Worm (Caenorhabditis elegans) whole organism, young adult: ENCODE data around the gene dgk-2.

Experiments used
- B0261.1 ChIP-seq: sonication (generic microtip); optimal IDR thresholded peaks from 2 replicates; lab custom pipeline; 2016; ENCODE audit warnings: mild to moderate bottlenecking, missing genetic modification characterization, moderate library complexity, missing compliant biosample characterization
- C06A6.2 ChIP-seq: fragments of 200-800 bp; sonication (Bioruptor generic); conservative IDR thresholded peaks from 2 replicates; pipeline ENCODE4 v1.3.6; 2022; ENCODE audit warnings: missing genetic modification characterization, missing compliant biosample characterization
- D2030.7 ChIP-seq: fragments of 200-800 bp; sonication (Bioruptor generic); IDR thresholded peaks from 2 replicates; pipeline ENCODE4 v1.3.6; 2022; ENCODE audit warnings: missing genetic modification reagents, missing genetic modification characterization, missing compliant biosample characterization
- F37B4.10 ChIP-seq: fragments of 200-800 bp; sonication (Bioruptor generic); IDR thresholded peaks from 2 replicates; pipeline ENCODE4 v1.3.6; 2022; ENCODE audit warnings: missing genetic modification characterization, missing compliant biosample characterization
- F49E8.2 ChIP-seq: sonication (generic microtip); optimal IDR thresholded peaks from 3 replicates; lab custom pipeline; 2017; ENCODE audit warnings: missing genetic modification characterization, mild to moderate bottlenecking, missing compliant biosample characterization, antibody characterized with exemption, moderate library complexity; ENCODE audit not compliant: insufficient read depth
- F52B5.7 ChIP-seq: sonication (generic microtip); optimal IDR thresholded peaks from 2 replicates; lab custom pipeline; 2016; ENCODE audit warnings: mild to moderate bottlenecking, missing genetic modification characterization, missing compliant biosample characterization
- F57A8.1 ChIP-seq: fragments of 200-800 bp; sonication (Bioruptor generic); optimal IDR thresholded peaks from 2 replicates; lab custom pipeline; 2018; ENCODE audit warnings: mild to moderate bottlenecking, missing genetic modification characterization, moderate library complexity, missing compliant biosample characterization
- K12H6.12 ChIP-seq: fragments of 200-800 bp; sonication (Bioruptor generic); optimal IDR thresholded peaks from 2 replicates; lab custom pipeline; 2018; ENCODE audit warnings: mild to moderate bottlenecking, missing genetic modification characterization, missing compliant biosample characterization
- Y53F4B.3 ChIP-seq: fragments of 200-800 bp; sonication (Bioruptor generic); IDR thresholded peaks from 2 replicates; pipeline ENCODE4 v1.3.6; 2022; ENCODE audit warnings: missing genetic modification reagents, missing genetic modification characterization, missing compliant biosample characterization
- Y53G8AR.9 ChIP-seq: fragments of 200-800 bp; sonication (Bioruptor generic); conservative IDR thresholded peaks from 2 replicates; pipeline ENCODE4 v1.3.6; 2022; ENCODE audit warnings: missing genetic modification reagents, missing genetic modification characterization, missing compliant biosample characterization
- ZK185.1 ChIP-seq: sonication (generic microtip); optimal IDR thresholded peaks from 2 replicates; lab custom pipeline; 2016; ENCODE audit warnings: mild to moderate bottlenecking, missing genetic modification characterization, missing compliant biosample characterization; ENCODE audit not compliant: poor library complexity, severe bottlenecking
- akir-1 ChIP-seq: fragments of 200-800 bp; sonication (Bioruptor generic); optimal IDR thresholded peaks from 2 replicates; lab custom pipeline; 2018; ENCODE audit warnings: mild to moderate bottlenecking, missing genetic modification characterization, moderate library complexity, missing compliant biosample characterization
- aptf-2 ChIP-seq: fragments of 200-800 bp; sonication (Bioruptor generic); conservative IDR thresholded peaks from 2 replicates; pipeline ENCODE4 v1.3.6; 2022; ENCODE audit warnings: missing genetic modification reagents, missing genetic modification characterization, missing compliant biosample characterization
- attf-6 ChIP-seq: fragments of 200-800 bp; sonication (Bioruptor generic); IDR thresholded peaks from 2 replicates; pipeline ENCODE4 v1.3.6; 2022; ENCODE audit warnings: missing genetic modification reagents, missing genetic modification characterization, missing compliant biosample characterization
- bed-2 ChIP-seq: fragments of 200-800 bp; sonication (Bioruptor generic); IDR thresholded peaks from 2 replicates; pipeline ENCODE4 v1.3.6; 2022; ENCODE audit warnings: missing genetic modification reagents, missing genetic modification characterization, missing compliant biosample characterization
- ccch-3 ChIP-seq: fragments of 200-800 bp; sonication (Bioruptor generic); optimal IDR thresholded peaks from 2 replicates; lab custom pipeline; 2018; ENCODE audit warnings: mild to moderate bottlenecking, missing genetic modification characterization, missing compliant biosample characterization
- ceh-100 ChIP-seq: fragments of 200-800 bp; sonication (Bioruptor generic); IDR thresholded peaks from 2 replicates; pipeline ENCODE4 v1.3.6; 2022; ENCODE audit warnings: missing genetic modification reagents, missing genetic modification characterization, missing compliant biosample characterization
- ceh-27 ChIP-seq: fragments of 200-800 bp; sonication (Bioruptor generic); optimal IDR thresholded peaks from 2 replicates; lab custom pipeline; 2018; ENCODE audit warnings: mild to moderate bottlenecking, missing genetic modification characterization, moderate library complexity, missing compliant biosample characterization
- egl-18 ChIP-seq: fragments of 200-800 bp; sonication (Bioruptor generic); IDR thresholded peaks from 2 replicates; pipeline ENCODE4 v1.3.6; 2022; ENCODE audit warnings: missing genetic modification reagents, missing genetic modification characterization, missing compliant biosample characterization
- egl-44 ChIP-seq: fragments of 200-800 bp; sonication (Bioruptor generic); IDR thresholded peaks from 2 replicates; pipeline ENCODE4 v1.3.6; 2022; ENCODE audit warnings: missing genetic modification reagents, missing genetic modification characterization, missing compliant biosample characterization
- egrh-3 ChIP-seq: fragments of 200-800 bp; sonication (Bioruptor generic); IDR thresholded peaks from 2 replicates; pipeline ENCODE4 v1.3.6; 2022; ENCODE audit warnings: missing genetic modification reagents, missing genetic modification characterization, missing compliant biosample characterization
- ets-4 ChIP-seq: fragments of 200-800 bp; sonication (Bioruptor generic); optimal IDR thresholded peaks from 2 replicates; lab custom pipeline; 2018; ENCODE audit warnings: mild to moderate bottlenecking, missing genetic modification characterization, missing compliant biosample characterization
- him-1 ChIP-seq: sonication (generic microtip); optimal IDR thresholded peaks from 2 replicates; lab custom pipeline; 2016; ENCODE audit warnings: missing genotype, missing genetic modification reagents, missing genetic modification characterization, missing compliant biosample characterization
- hlh-26 ChIP-seq: fragments of 200-800 bp; sonication (Bioruptor generic); conservative IDR thresholded peaks from 2 replicates; pipeline ENCODE4 v1.3.6; 2022; ENCODE audit warnings: missing genetic modification reagents, missing genetic modification characterization, missing compliant biosample characterization
- hmg-20 ChIP-seq: fragments of 200-800 bp; sonication (Bioruptor generic); IDR thresholded peaks from 2 replicates; pipeline ENCODE4 v1.3.6; 2022; ENCODE audit warnings: missing genetic modification reagents, missing genetic modification characterization, missing compliant biosample characterization
- lag-1 ChIP-seq: fragments of 200-800 bp; sonication (Bioruptor generic); IDR thresholded peaks from 2 replicates; pipeline ENCODE4 v1.3.6; 2022; ENCODE audit warnings: missing genetic modification reagents, missing genetic modification characterization, missing compliant biosample characterization
- lin-35 ChIP-seq, 3 experiments: fragments of 150-350 bp in 2 of 3; sonication (generic microtip) in 1 of 3; optimal IDR thresholded peaks; 2 replicates each; lab custom pipeline; 2014 to 2018; ENCODE audit warnings: missing biosample characterization in 3 of 3, missing genetic modification characterization in 3 of 3, missing genetic modification reagents in 3 of 3
- lin-54 ChIP-seq: fragments of 200-800 bp; sonication (Bioruptor generic); optimal IDR thresholded peaks from 2 replicates; lab custom pipeline; 2018; ENCODE audit warnings: mild to moderate bottlenecking, missing genetic modification characterization, missing compliant biosample characterization
- lir-1 ChIP-seq: fragments of 200-800 bp; sonication (Bioruptor generic); conservative IDR thresholded peaks from 2 replicates; pipeline ENCODE4 v1.3.6; 2022; ENCODE audit warnings: missing genetic modification reagents, missing genetic modification characterization, missing compliant biosample characterization
- lsl-1 ChIP-seq: fragments of 200-800 bp; sonication (Bioruptor generic); optimal IDR thresholded peaks from 2 replicates; lab custom pipeline; 2018; ENCODE audit warnings: mild to moderate bottlenecking, missing genetic modification characterization, moderate library complexity, missing compliant biosample characterization
- madf-10 ChIP-seq: sonication (generic microtip); optimal IDR thresholded peaks from 2 replicates; lab custom pipeline; 2016; ENCODE audit warnings: mild to moderate bottlenecking, missing genetic modification characterization, missing compliant biosample characterization
- madf-3 ChIP-seq: fragments of 200-800 bp; sonication (Bioruptor generic); IDR thresholded peaks from 2 replicates; pipeline ENCODE4 v1.3.6; 2022; ENCODE audit warnings: missing genetic modification reagents, missing genetic modification characterization, missing compliant biosample characterization
- mcd-1 ChIP-seq: fragments of 200-800 bp; sonication (Bioruptor generic); IDR thresholded peaks from 2 replicates; pipeline ENCODE4 v1.3.6; 2022; ENCODE audit warnings: missing genetic modification reagents, missing genetic modification characterization, missing compliant biosample characterization
- nhr-120 ChIP-seq: fragments of 200-800 bp; sonication (Bioruptor generic); IDR thresholded peaks from 2 replicates; pipeline ENCODE4 v1.3.6; 2022; ENCODE audit warnings: missing genetic modification characterization, missing compliant biosample characterization
- nhr-179 ChIP-seq: sonication (generic microtip); optimal IDR thresholded peaks from 2 replicates; lab custom pipeline; 2016; ENCODE audit warnings: mild to moderate bottlenecking, missing genetic modification characterization, missing compliant biosample characterization
- nhr-80 ChIP-seq: sonication (generic microtip); optimal IDR thresholded peaks from 2 replicates; lab custom pipeline; 2016; ENCODE audit warnings: missing genetic modification characterization, missing compliant biosample characterization
- nhr-90 ChIP-seq: sonication (generic microtip); optimal IDR thresholded peaks from 2 replicates; lab custom pipeline; 2016; ENCODE audit warnings: missing genotype, mild to moderate bottlenecking, missing genetic modification characterization, missing compliant biosample characterization
- pbrm-1 ChIP-seq: fragments of 200-800 bp; sonication (Bioruptor generic); IDR thresholded peaks from 2 replicates; pipeline ENCODE4 v1.3.6; 2022; ENCODE audit warnings: missing genetic modification reagents, missing genetic modification characterization, missing compliant biosample characterization
- snpc-1.1 ChIP-seq: sonication (generic microtip); optimal IDR thresholded peaks from 2 replicates; lab custom pipeline; 2017; ENCODE audit warnings: missing genetic modification characterization, mild to moderate bottlenecking, missing compliant biosample characterization, antibody characterized with exemption, moderate library complexity, missing genotype, missing genetic modification reagents; ENCODE audit not compliant: insufficient read depth
- snpc-1.3 ChIP-seq: sonication (generic microtip); optimal IDR thresholded peaks from 2 replicates; lab custom pipeline; 2017; ENCODE audit warnings: missing genetic modification characterization, mild to moderate bottlenecking, missing compliant biosample characterization, antibody characterized with exemption, moderate library complexity, missing genotype, missing genetic modification reagents; ENCODE audit not compliant: insufficient read depth
- snpc-3.4 ChIP-seq: sonication (generic microtip); optimal IDR thresholded peaks from 2 replicates; lab custom pipeline; 2017; ENCODE audit warnings: missing genetic modification characterization, mild to moderate bottlenecking, missing compliant biosample characterization, antibody characterized with exemption, moderate library complexity, missing genotype, missing genetic modification reagents
- snpc-4 ChIP-seq, 5 experiments: fragments of 150-350 bp in 1 of 5; sonication (generic microtip) in 4 of 5; optimal IDR thresholded peaks; 2 replicates each; lab custom pipeline; 2014 to 2018; ENCODE audit warnings: missing genetic modification characterization in 5 of 5, missing biosample characterization in 3 of 5, antibody characterized with exemption in 2 of 5, mild to moderate bottlenecking in 2 of 5, missing compliant biosample characterization in 2 of 5, missing genotype in 2 of 5, moderate library complexity in 2 of 5, missing genetic modification reagents in 1 of 5
- somi-1 ChIP-seq: fragments of 200-800 bp; sonication (Bioruptor generic); optimal IDR thresholded peaks from 2 replicates; lab custom pipeline; 2018; ENCODE audit warnings: mild to moderate bottlenecking, missing genetic modification characterization, missing compliant biosample characterization
- zim-3 ChIP-seq: sonication (generic microtip); optimal IDR thresholded peaks from 2 replicates; lab custom pipeline; 2017; ENCODE audit warnings: mild to moderate bottlenecking, missing genetic modification characterization, moderate library complexity, missing compliant biosample characterization
- ztf-22 ChIP-seq: fragments of 200-800 bp; sonication (Bioruptor generic); optimal IDR thresholded peaks from 2 replicates; lab custom pipeline; 2018; ENCODE audit warnings: mild to moderate bottlenecking, missing genetic modification characterization, moderate library complexity, missing compliant biosample characterization
- ztf-25 ChIP-seq: fragments of 200-800 bp; sonication (Bioruptor generic); IDR thresholded peaks from 2 replicates; pipeline ENCODE4 v1.3.6; 2022; ENCODE audit warnings: missing genetic modification reagents, missing genetic modification characterization, missing compliant biosample characterization
- ztf-26 ChIP-seq: sonication (generic microtip); optimal IDR thresholded peaks from 2 replicates; lab custom pipeline; 2017; ENCODE audit warnings: missing genetic modification characterization, missing compliant biosample characterization

dgk-2 gene

ce11 chrX:4453101-4453500 is 51.1 kb downstream of the dgk-2 start (continued):
- TF ChIP-seq K12H6.12 (tag; lab: Kevin White, UChicago) (no peak), lag-1 (no peak), mcd-1 (GFP tag; lab: Robert Waterston, UW) (no peak), zim-3 (tag; lab: Kevin White, UChicago) (no peak), ccch-3 (GFP tag; lab: Kevin White, UChicago) (no peak), nhr-90 (tag; lab: Kevin White, UChicago) (peak; percentile 67), C06A6.2 (no peak), hmg-20 (GFP tag; lab: Robert Waterston, UW) (0 out of 2 replicates have a peak, but pooled peaks have one; percentile 12), lir-1 (no peak), nhr-80 (tag; lab: Kevin White, UChicago) (peak; percentile 1), F37B4.10 (GFP tag; lab: Robert Waterston, UW) (no peak), Y53G8AR.9 (GFP tag; lab: Robert Waterston, UW) (no peak), F49E8.2 (tag; lab: Kevin White, UChicago) (peak; percentile 33), ztf-26 (tag; lab: Kevin White, UChicago) (no peak), lin-35 (GFP tag; optimal IDR thresholded peaks at IDR 0.05; lab: Kevin White, UChicago) (no peak), B0261.1 (tag; lab: Kevin White, UChicago) (peak; percentile 83), bed-2 (no peak), madf-3 (GFP tag; lab: Robert Waterston, UW) (no peak), Y53F4B.3 (no peak), egl-18 (no peak), snpc-3.4 (tag; lab: Kevin White, UChicago) (no peak), egrh-3 (GFP tag; lab: Robert Waterston, UW) (no peak), madf-10 (tag; lab: Kevin White, UChicago) (peak; percentile 31), snpc-1.1 (tag; lab: Kevin White, UChicago) (peak; percentile 29), snpc-4 (GFP tag; optimal IDR thresholded peaks at IDR 0.05; lab: Kevin White, UChicago) (peak; percentile 54), snpc-4 (tag; optimal IDR thresholded peaks at IDR 0.05; lab: Kevin White, UChicago) (peak in 2 of 4 experiments; percentile 56 to 61), hlh-26 (no peak), D2030.7 (GFP tag; lab: Robert Waterston, UW) (peak; percentile 68), ztf-22 (GFP tag; lab: Kevin White, UChicago) (no peak), nhr-120 (no peak), akir-1 (no peak), lin-54 (GFP tag; lab: Kevin White, UChicago) (no peak), ZK185.1 (tag; lab: Kevin White, UChicago) (peak; percentile 39), somi-1 (GFP tag; lab: Kevin White, UChicago) (no peak), pbrm-1 (GFP tag; lab: Robert Waterston, UW) (peak; percentile 65; the same call in 1 of the 2 replicates), nhr-179 (tag; lab: Kevin White, UChicago) (no peak), aptf-2 (no peak), F57A8.1 (peak; percentile 57), lsl-1 (GFP tag; lab: Kevin White, UChicago) (no peak), ceh-100 (GFP tag; lab: Robert Waterston, UW) (no peak), ceh-27 (GFP tag; lab: Kevin White, UChicago) (no peak), him-1 (tag; lab: Kevin White, UChicago) (peak; percentile 87), F52B5.7 (tag; lab: Kevin White, UChicago) (peak; percentile 24), snpc-1.3 (tag; lab: Kevin White, UChicago) (peak; percentile 86), ztf-25 (GFP tag; lab: Robert Waterston, UW) (peak; percentile 75; the same call in 1 of the 2 replicates), attf-6 (no peak), egl-44 (GFP tag; lab: Robert Waterston, UW) (peak; percentile 75; the same call in 1 of the 2 replicates), ets-4 (GFP tag; lab: Kevin White, UChicago) (no peak)
